Fruit fly (Drosophila melanogaster): ENCODE data around the gene CG10343.

The CG10343 gene

dm6 chr2L:18717365-18718011, 14.2 kb downstream of the CG10343 start:
- no peak for TF ChIP-seq CG32121 (GFP tag; IDR thresholded peaks at IDR 0.05)
- TF ChIP-seq rn (GFP tag; IDR thresholded peaks at IDR 0.05) = no peak
- TF ChIP-seq fd96Ca (GFP tag; IDR thresholded peaks at IDR 0.05) = no peak; the same call in 2 of the 3 replicates
- TF ChIP-seq CG4496 (GFP tag; IDR thresholded peaks at IDR 0.05) = peak; percentile 38; the same call in 1 of the 3 replicates
- peak; percentile 39 for TF ChIP-seq CG8301 (tag; optimal IDR thresholded peaks at IDR 0.05)
- TF ChIP-seq CG9948 (tag; optimal IDR thresholded peaks at IDR 0.05) = peak; percentile 47
- no peak for TF ChIP-seq D1 (tag; optimal IDR thresholded peaks at IDR 0.05)
- no peak for TF ChIP-seq CG10348 (GFP tag; IDR thresholded peaks at IDR 0.05)
- peak; percentile 39 for TF ChIP-seq CG8159 (tag; optimal IDR thresholded peaks at IDR 0.05)
- no peak for TF ChIP-seq Pif1B (GFP tag; optimal IDR thresholded peaks at IDR 0.05)
- TF ChIP-seq CG17806 (tag; optimal IDR thresholded peaks at IDR 0.05) = peak; percentile 60
- no peak for TF ChIP-seq CG13204 (GFP tag; optimal IDR thresholded peaks at IDR 0.05)
- no peak for TF ChIP-seq Snoo (tag; optimal IDR thresholded peaks at IDR 0.05)
- peak; percentile 19 for TF ChIP-seq CG15710 (tag; optimal IDR thresholded peaks at IDR 0.05)
- TF ChIP-seq Ets98B (GFP tag; IDR thresholded peaks at IDR 0.05) = no peak

- no peak for TF ChIP-seq CG15710 (tag; optimal IDR thresholded peaks at IDR 0.05)
- no peak for TF ChIP-seq CG8301 (tag; optimal IDR thresholded peaks at IDR 0.05)
- no peak for TF ChIP-seq CG9948 (tag; optimal IDR thresholded peaks at IDR 0.05)
- no peak for TF ChIP-seq Snoo (tag; optimal IDR thresholded peaks at IDR 0.05)
- no peak for TF ChIP-seq CG8159 (tag; optimal IDR thresholded peaks at IDR 0.05)
- TF ChIP-seq CG10348 (GFP tag; IDR thresholded peaks at IDR 0.05) = no peak
These were observed 16.3 kb downstream of the CG10343 start for dm6 chr2L:18719583-18719982.

dm6 chr2L:18724842-18725241, 21.6 kb downstream of the CG10343 start:
- TF ChIP-seq CG12605 (GFP tag; IDR thresholded peaks at IDR 0.05) = no peak
- TF ChIP-seq CG8301 (tag; optimal IDR thresholded peaks at IDR 0.05) = peak; percentile 67
- peak; percentile 70 for TF ChIP-seq Ets98B (GFP tag; IDR thresholded peaks at IDR 0.05)
- TF ChIP-seq gl (tag; optimal IDR thresholded peaks at IDR 0.05) = no peak
- TF ChIP-seq CG14655 (GFP tag; optimal IDR thresholded peaks at IDR 0.05) = peak; percentile 62
- no peak for TF ChIP-seq CG34367 (tag; optimal IDR thresholded peaks at IDR 0.05)
- no peak for TF ChIP-seq CG9948 (tag; optimal IDR thresholded peaks at IDR 0.05)
- no peak for TF ChIP-seq CG15710 (tag; optimal IDR thresholded peaks at IDR 0.05)
- TF ChIP-seq D1 (tag; optimal IDR thresholded peaks at IDR 0.05) = no peak
- peak; percentile 74 for TF ChIP-seq fd96Ca (GFP tag; IDR thresholded peaks at IDR 0.05)
- TF ChIP-seq CG32121 (GFP tag; IDR thresholded peaks at IDR 0.05) = peak; percentile 36; the same call in 1 of the 2 replicates
- no peak for TF ChIP-seq CG17806 (tag; optimal IDR thresholded peaks at IDR 0.05)
- peak; percentile 45 for TF ChIP-seq CG10348 (GFP tag; IDR thresholded peaks at IDR 0.05)
- TF ChIP-seq Pif1B (GFP tag; optimal IDR thresholded peaks at IDR 0.05) = no peak
- TF ChIP-seq CG4496 (GFP tag; IDR thresholded peaks at IDR 0.05) = peak; percentile 76
- TF ChIP-seq CG13204 (GFP tag; optimal IDR thresholded peaks at IDR 0.05) = no peak
- no peak for TF ChIP-seq rn (GFP tag; IDR thresholded peaks at IDR 0.05)
- peak; percentile 13 for TF ChIP-seq Pif1A (GFP tag; optimal IDR thresholded peaks at IDR 0.05)
- TF ChIP-seq CG8159 (tag; optimal IDR thresholded peaks at IDR 0.05) = no peak
- no peak for TF ChIP-seq EcR (GFP tag; optimal IDR thresholded peaks at IDR 0.05)
- no peak for TF ChIP-seq Snoo (tag; optimal IDR thresholded peaks at IDR 0.05)

dm6 chr2L:18727986-18728385, 24.7 kb downstream of the CG10343 start:
- TF ChIP-seq CG15710 (tag; optimal IDR thresholded peaks at IDR 0.05) (no peak), Pif1B (GFP tag; optimal IDR thresholded peaks at IDR 0.05) (no peak), rn (GFP tag; IDR thresholded peaks at IDR 0.05) (no peak), Pif1A (GFP tag; optimal IDR thresholded peaks at IDR 0.05) (no peak), Ets98B (GFP tag; IDR thresholded peaks at IDR 0.05) (no peak)

- no peak for TF ChIP-seq CG10348 (GFP tag; IDR thresholded peaks at IDR 0.05)
- no peak for TF ChIP-seq fd96Ca (GFP tag; IDR thresholded peaks at IDR 0.05)
- no peak for TF ChIP-seq Ets98B (GFP tag; IDR thresholded peaks at IDR 0.05)
- TF ChIP-seq CG34367 (tag; optimal IDR thresholded peaks at IDR 0.05) = no peak
- no peak for TF ChIP-seq CG4496 (GFP tag; IDR thresholded peaks at IDR 0.05)
- TF ChIP-seq Pif1A (GFP tag; optimal IDR thresholded peaks at IDR 0.05) = no peak
- no peak for TF ChIP-seq CG32121 (GFP tag; IDR thresholded peaks at IDR 0.05)
- TF ChIP-seq CG9948 (tag; optimal IDR thresholded peaks at IDR 0.05) = no peak
- TF ChIP-seq Snoo (tag; optimal IDR thresholded peaks at IDR 0.05) = no peak
- no peak for TF ChIP-seq CG14655 (GFP tag; optimal IDR thresholded peaks at IDR 0.05)
- TF ChIP-seq CG12605 (GFP tag; IDR thresholded peaks at IDR 0.05) = no peak
These were observed 29.0 kb downstream of the CG10343 start, which contains the start of gene CG10348 for dm6 chr2L:18732291-18732690. CG10348 (minus strand) TSS chr2L:18732524.

dm6 chr2L:18732760-18733530, 29.7 kb downstream of the CG10343 start:
- TF ChIP-seq Pif1A (GFP tag; optimal IDR thresholded peaks at IDR 0.05) = peak; percentile 38
- peak; percentile 97 for TF ChIP-seq CG13204 (GFP tag; optimal IDR thresholded peaks at IDR 0.05)
- no peak for TF ChIP-seq CG17806 (tag; optimal IDR thresholded peaks at IDR 0.05)
- TF ChIP-seq CG15710 (tag; optimal IDR thresholded peaks at IDR 0.05) = no peak
- TF ChIP-seq CG4496 (GFP tag; IDR thresholded peaks at IDR 0.05) = peak; percentile 91
- TF ChIP-seq Pif1B (GFP tag; optimal IDR thresholded peaks at IDR 0.05) = no peak
- no peak; the same call in 1 of the 2 replicates for TF ChIP-seq Ets98B (GFP tag; IDR thresholded peaks at IDR 0.05)
- no peak for TF ChIP-seq CG34367 (tag; optimal IDR thresholded peaks at IDR 0.05)
- peak; percentile 46 for TF ChIP-seq CG14655 (GFP tag; optimal IDR thresholded peaks at IDR 0.05)
- no peak for TF ChIP-seq D1 (tag; optimal IDR thresholded peaks at IDR 0.05)
- peak; percentile 11; the same call in 1 of the 3 replicates for TF ChIP-seq fd96Ca (GFP tag; IDR thresholded peaks at IDR 0.05)
- TF ChIP-seq CG32121 (GFP tag; IDR thresholded peaks at IDR 0.05) = no peak
- no peak for TF ChIP-seq gl (tag; optimal IDR thresholded peaks at IDR 0.05)
- TF ChIP-seq rn (GFP tag; IDR thresholded peaks at IDR 0.05) = no peak
- TF ChIP-seq Snoo (tag; optimal IDR thresholded peaks at IDR 0.05) = no peak
- TF ChIP-seq CG9948 (tag; optimal IDR thresholded peaks at IDR 0.05) = no peak
- TF ChIP-seq EcR (GFP tag; optimal IDR thresholded peaks at IDR 0.05) = no peak
- peak; percentile 7 for TF ChIP-seq CG8301 (tag; optimal IDR thresholded peaks at IDR 0.05)
- no peak for TF ChIP-seq CG8159 (tag; optimal IDR thresholded peaks at IDR 0.05)
- TF ChIP-seq CG12605 (GFP tag; IDR thresholded peaks at IDR 0.05) = peak; percentile 28; the same call in 1 of the 2 replicates
- peak; percentile 19; the same call in 1 of the 2 replicates for TF ChIP-seq CG10348 (GFP tag; IDR thresholded peaks at IDR 0.05)

Data from whole organism, pupa.